Worm (Caenorhabditis elegans) whole organism, L1 larva: ENCODE measurements around the gene vab-8.
A peak's percentile ranks its signal among the peaks of the same experiment; 100 is the strongest.

Source experiments
- C04F5.9 ChIP-seq: sonication (generic microtip); optimal IDR thresholded peaks from 2 replicates; lab custom pipeline; 2016; ENCODE audit warnings: missing genetic modification characterization, missing compliant biosample characterization
- C34B4.2 ChIP-seq: sonication (generic microtip); optimal IDR thresholded peaks from 2 replicates; lab custom pipeline; 2017; ENCODE audit warnings: mild to moderate bottlenecking, missing genetic modification characterization, missing compliant biosample characterization
- F16B12.6 ChIP-seq: fragments of 150-350 bp; optimal IDR thresholded peaks from 2 replicates; lab custom pipeline; 2014; ENCODE audit warnings: missing biosample characterization, missing genetic modification characterization
- aly-2 ChIP-seq: fragments of 150-350 bp; optimal IDR thresholded peaks from 2 replicates; lab custom pipeline; 2014; ENCODE audit warnings: missing biosample characterization, missing genetic modification characterization
- ceh-63 ChIP-seq: fragments of 200-800 bp; sonication (Bioruptor generic); optimal IDR thresholded peaks from 2 replicates; lab custom pipeline; 2018; ENCODE audit warnings: mild to moderate bottlenecking, missing genetic modification characterization, missing compliant biosample characterization
- ceh-90 ChIP-seq: sonication (generic microtip); optimal IDR thresholded peaks from 2 replicates; lab custom pipeline; 2016; ENCODE audit warnings: missing genetic modification characterization, missing compliant biosample characterization
- ces-1 ChIP-seq: fragments of 150-350 bp; optimal IDR thresholded peaks from 2 replicates; lab custom pipeline; 2014; ENCODE audit warnings: missing biosample characterization, missing genetic modification reagents, missing genetic modification characterization
- dsc-1 ChIP-seq: sonication (generic microtip); optimal IDR thresholded peaks from 2 replicates; lab custom pipeline; 2016; ENCODE audit warnings: mild to moderate bottlenecking, missing genetic modification characterization, missing compliant biosample characterization
- egl-13 ChIP-seq: sonication (generic microtip); optimal IDR thresholded peaks from 2 replicates; lab custom pipeline; 2016; ENCODE audit warnings: missing genotype, missing genetic modification reagents, missing genetic modification characterization, missing compliant biosample characterization
- elt-2 ChIP-seq: sonication (generic microtip); optimal IDR thresholded peaks from 2 replicates; lab custom pipeline; 2016; ENCODE audit warnings: missing genetic modification characterization, mild to moderate bottlenecking, inconsistent platforms, missing compliant biosample characterization, missing genetic modification reagents
- elt-3 ChIP-seq, 6 experiments: fragments of 150-350 bp in 1 of 6; sonication (generic microtip); optimal IDR thresholded peaks; 2 replicates each; lab custom pipeline; 2017 to 2018; ENCODE audit warnings: missing biosample characterization in 6 of 6, missing genetic modification characterization in 6 of 6, inconsistent platforms in 1 of 6
- ets-5 ChIP-seq: fragments of 200-800 bp; sonication (Bioruptor generic); IDR thresholded peaks from 2 replicates; pipeline ENCODE4 v1.3.6; 2022; ENCODE audit warnings: missing genetic modification characterization, missing compliant biosample characterization
- fkh-8 ChIP-seq: sonication (generic microtip); optimal IDR thresholded peaks from 2 replicates; lab custom pipeline; 2016; ENCODE audit warnings: mild to moderate bottlenecking, missing genetic modification characterization, missing compliant biosample characterization
- fos-1 ChIP-seq: fragments of 150-350 bp; optimal IDR thresholded peaks from 2 replicates; lab custom pipeline; 2014; ENCODE audit warnings: missing biosample characterization, missing genetic modification characterization
- hlh-17 ChIP-seq: fragments of 200-800 bp; sonication (Bioruptor generic); optimal IDR thresholded peaks from 2 replicates; lab custom pipeline; 2018; ENCODE audit warnings: missing genetic modification characterization, mild to moderate bottlenecking, missing compliant biosample characterization, moderate library complexity, borderline replicate concordance
- hlh-4 ChIP-seq: sonication (generic microtip); optimal IDR thresholded peaks from 2 replicates; lab custom pipeline; 2016; ENCODE audit warnings: mild to moderate bottlenecking, missing genetic modification characterization, missing compliant biosample characterization
- hpl-2 ChIP-seq: fragments of 150-350 bp; optimal IDR thresholded peaks from 2 replicates; lab custom pipeline; 2014; ENCODE audit warnings: missing biosample characterization, missing genetic modification reagents, missing genetic modification characterization
- isw-1 ChIP-seq: fragments of 200-800 bp; sonication (Bioruptor generic); IDR thresholded peaks from 2 replicates; pipeline ENCODE4 v1.3.6; 2022; ENCODE audit warnings: missing genetic modification characterization, missing compliant biosample characterization
- jun-1 ChIP-seq: fragments of 150-350 bp; optimal IDR thresholded peaks from 2 replicates; lab custom pipeline; 2014; ENCODE audit warnings: missing biosample characterization, missing genetic modification reagents, missing genetic modification characterization
- lin-14 ChIP-seq: fragments of 200-800 bp; sonication (Bioruptor generic); optimal IDR thresholded peaks from 2 replicates; lab custom pipeline; 2018; ENCODE audit warnings: mild to moderate bottlenecking, missing genetic modification characterization, moderate library complexity, missing compliant biosample characterization
- lin-15B ChIP-seq: fragments of 150-350 bp; sonication (generic microtip); optimal IDR thresholded peaks from 3 replicates; lab custom pipeline; 2014; ENCODE audit warnings: missing biosample characterization, missing genetic modification characterization
- lin-35 ChIP-seq, 2 experiments: fragments of 150-350 bp; optimal IDR thresholded peaks; 2 replicates each; lab custom pipeline; 2014; ENCODE audit warnings: missing biosample characterization in 2 of 2, missing genetic modification characterization in 2 of 2, missing genetic modification reagents in 2 of 2
- lin-39 ChIP-seq: fragments of 150-350 bp; optimal IDR thresholded peaks from 2 replicates; lab custom pipeline; 2014; ENCODE audit warnings: missing biosample characterization, missing genetic modification reagents, missing genetic modification characterization
- lir-3 ChIP-seq: sonication (generic microtip); optimal IDR thresholded peaks from 2 replicates; lab custom pipeline; 2016; ENCODE audit warnings: mild to moderate bottlenecking, missing genetic modification characterization, moderate library complexity, missing compliant biosample characterization; ENCODE audit not compliant: poor library complexity
- lsy-2 ChIP-seq, 2 experiments: fragments of 150-350 bp; optimal IDR thresholded peaks; 2 replicates each; lab custom pipeline; 2014; ENCODE audit warnings: missing biosample characterization in 2 of 2, missing genetic modification characterization in 2 of 2
- mab-9 ChIP-seq: fragments of 200-800 bp; sonication (Bioruptor generic); IDR thresholded peaks from 2 replicates; pipeline ENCODE4 v1.3.6; 2022; ENCODE audit warnings: missing genetic modification reagents, missing genetic modification characterization, missing compliant biosample characterization
- mef-2 ChIP-seq: fragments of 150-350 bp; optimal IDR thresholded peaks from 2 replicates; lab custom pipeline; 2014; ENCODE audit warnings: missing biosample characterization, missing genetic modification characterization
- nhr-11 ChIP-seq: fragments of 150-350 bp; optimal IDR thresholded peaks from 2 replicates; lab custom pipeline; 2014; ENCODE audit warnings: missing biosample characterization, missing genetic modification characterization
- nhr-19 ChIP-seq: fragments of 200-800 bp; sonication (Bioruptor generic); conservative IDR thresholded peaks from 2 replicates; pipeline ENCODE4 v1.3.6; 2022; ENCODE audit warnings: missing genetic modification characterization, missing compliant biosample characterization
- nhr-237 ChIP-seq: fragments of 150-350 bp; optimal IDR thresholded peaks from 2 replicates; lab custom pipeline; 2014; ENCODE audit warnings: missing biosample characterization, missing genetic modification characterization
- nhr-28 ChIP-seq: fragments of 150-350 bp; optimal IDR thresholded peaks from 2 replicates; lab custom pipeline; 2014; ENCODE audit warnings: missing biosample characterization, missing genetic modification characterization
- nhr-47 ChIP-seq: sonication (generic microtip); optimal IDR thresholded peaks from 2 replicates; lab custom pipeline; 2016; ENCODE audit warnings: mild to moderate bottlenecking, missing genetic modification characterization, moderate library complexity, missing compliant biosample characterization
- nhr-71 ChIP-seq: sonication (generic microtip); optimal IDR thresholded peaks from 2 replicates; lab custom pipeline; 2016; ENCODE audit warnings: mild to moderate bottlenecking, missing genetic modification characterization, moderate library complexity, missing compliant biosample characterization
- nhr-85 ChIP-seq: sonication (generic microtip); peaks from one replicate; lab custom pipeline; 2016; ENCODE audit warnings: missing genetic modification characterization, inconsistent platforms, missing compliant biosample characterization
- nhr-90 ChIP-seq: sonication (generic microtip); optimal IDR thresholded peaks from 2 replicates; lab custom pipeline; 2016; ENCODE audit warnings: mild to moderate bottlenecking, missing genetic modification characterization, missing compliant biosample characterization; ENCODE audit not compliant: poor library complexity
- rnt-1 ChIP-seq: sonication (generic microtip); optimal IDR thresholded peaks from 2 replicates; lab custom pipeline; 2016; ENCODE audit warnings: mild to moderate bottlenecking, missing genetic modification characterization, moderate library complexity, missing compliant biosample characterization
- skn-1 ChIP-seq: fragments of 150-350 bp; optimal IDR thresholded peaks from 2 replicates; lab custom pipeline; 2014; ENCODE audit warnings: missing biosample characterization, missing genetic modification characterization
- snpc-4 ChIP-seq: fragments of 150-350 bp; optimal IDR thresholded peaks from 2 replicates; lab custom pipeline; 2014; ENCODE audit warnings: missing biosample characterization, missing genetic modification characterization
- sptf-1 ChIP-seq: fragments of 150-350 bp; optimal IDR thresholded peaks from 2 replicates; lab custom pipeline; 2014; ENCODE audit warnings: missing biosample characterization, missing genetic modification characterization
- sup-37 ChIP-seq: fragments of 200-800 bp; sonication (Bioruptor generic); optimal IDR thresholded peaks from 2 replicates; lab custom pipeline; 2018; ENCODE audit warnings: mild to moderate bottlenecking, missing genetic modification characterization, missing compliant biosample characterization
- swsn-7 ChIP-seq: sonication (generic microtip); optimal IDR thresholded peaks from 2 replicates; lab custom pipeline; 2016; ENCODE audit warnings: missing genetic modification characterization, missing compliant biosample characterization
- tbx-2 ChIP-seq: sonication (generic microtip); optimal IDR thresholded peaks from 2 replicates; lab custom pipeline; 2016; ENCODE audit warnings: missing genetic modification characterization, missing compliant biosample characterization
- tlp-1 ChIP-seq: fragments of 150-350 bp; optimal IDR thresholded peaks from 2 replicates; lab custom pipeline; 2014; ENCODE audit warnings: missing biosample characterization, missing genetic modification characterization
- unc-62 ChIP-seq: fragments of 150-350 bp; optimal IDR thresholded peaks from 2 replicates; lab custom pipeline; 2014; ENCODE audit warnings: missing biosample characterization, missing genetic modification reagents, missing genetic modification characterization
- zag-1 ChIP-seq: fragments of 150-350 bp; optimal IDR thresholded peaks from 2 replicates; lab custom pipeline; 2014; ENCODE audit warnings: missing biosample characterization, missing genetic modification characterization
- zip-4 ChIP-seq: fragments of 200-800 bp; sonication (Bioruptor generic); optimal IDR thresholded peaks from 2 replicates; lab custom pipeline; 2018; ENCODE audit warnings: mild to moderate bottlenecking, missing genetic modification characterization, moderate library complexity, missing compliant biosample characterization
- ztf-11 ChIP-seq, 2 experiments: sonication (generic microtip); optimal IDR thresholded peaks; 2 replicates each; lab custom pipeline; 2016 to 2017; ENCODE audit warnings: missing genetic modification characterization in 2 of 2, missing biosample characterization in 1 of 2, missing compliant biosample characterization in 1 of 2
- ztf-4 ChIP-seq: fragments of 150-350 bp; optimal IDR thresholded peaks from 2 replicates; lab custom pipeline; 2014; ENCODE audit warnings: missing biosample characterization, missing genetic modification characterization

Gene vab-8

DNA sequence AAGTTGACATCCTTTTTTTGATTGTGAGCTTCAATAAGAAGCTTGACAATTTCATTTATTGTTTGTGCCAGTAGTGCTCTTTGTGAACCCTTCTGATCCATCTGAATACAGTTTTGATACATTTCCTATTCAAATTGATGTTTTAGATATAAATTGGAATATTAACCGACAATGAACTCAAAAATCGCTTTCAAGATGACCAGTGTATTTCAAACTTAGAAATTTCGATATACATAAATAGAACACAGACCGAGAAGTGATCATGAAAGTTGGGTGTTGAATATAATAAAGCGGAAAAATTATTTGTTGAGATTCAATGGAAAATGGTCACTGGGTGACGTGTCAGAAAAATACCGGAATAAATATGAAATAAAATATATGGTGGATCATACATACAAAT is 31.8 kb upstream of the vab-8 start, which contains the start of gene elpc-3:
elpc-3 (minus strand) TSS at position 101 of the 400 bp plus-strand sequence.
- no peak for TF ChIP-seq isw-1 (GFP tag; lab: Robert Waterston, UW)
- no peak for TF ChIP-seq fkh-8
- TF ChIP-seq dsc-1, result no peak
- TF ChIP-seq snpc-4, result no peak
- no peak for TF ChIP-seq nhr-71 (tag; lab: Kevin White, UChicago)
- TF ChIP-seq rnt-1 (tag; lab: Kevin White, UChicago), result no peak
- no peak for TF ChIP-seq zip-4 (GFP tag; lab: Kevin White, UChicago)
- no peak for TF ChIP-seq lin-39 (tag; lab: Kevin White, UChicago)
- TF ChIP-seq hpl-2, result no peak
- TF ChIP-seq ceh-63 (GFP tag; lab: Kevin White, UChicago), result no peak
- TF ChIP-seq ceh-90 (tag; lab: Kevin White, UChicago), result no peak
- TF ChIP-seq lir-3 (tag; lab: Kevin White, UChicago), result no peak
- TF ChIP-seq lsy-2 (tag; optimal IDR thresholded peaks at IDR 0.05; lab: Kevin White, UChicago), result no peak
- TF ChIP-seq unc-62 (GFP tag; lab: Kevin White, UChicago), result no peak
- no peak for TF ChIP-seq F16B12.6 (tag; lab: Kevin White, UChicago)
- TF ChIP-seq nhr-19 (GFP tag; lab: Robert Waterston, UW), result no peak

DNA sequence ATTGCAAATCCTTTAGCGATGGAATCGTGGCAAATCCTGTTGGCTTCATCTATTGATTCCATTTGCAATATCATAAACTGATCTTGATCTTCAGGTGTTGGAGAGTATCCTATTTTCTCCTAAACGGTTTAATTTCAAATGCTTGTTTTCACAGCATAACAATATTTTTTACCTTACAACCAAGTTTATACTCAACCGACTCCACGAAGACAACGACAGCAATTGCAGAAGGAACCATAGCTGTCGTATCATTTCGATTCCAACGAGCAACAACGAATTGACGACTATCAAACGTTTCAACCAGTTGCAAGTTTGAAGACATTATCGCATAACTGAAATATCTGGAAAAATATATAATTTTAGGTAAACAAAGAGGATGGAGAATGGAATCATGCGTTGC is 29.3 kb upstream of the vab-8 start, which contains the start of gene usip-1:
usip-1 (minus strand) TSS at position 341 of the 400 bp plus-strand sequence.
- TF ChIP-seq nhr-85 (tag; lab: Kevin White, UChicago) (peak; percentile 5), nhr-11 (no peak), jun-1 (tag; lab: Kevin White, UChicago) (no peak)
- TF ChIP-seq, all 84 proteins: peak for 1

DNA sequence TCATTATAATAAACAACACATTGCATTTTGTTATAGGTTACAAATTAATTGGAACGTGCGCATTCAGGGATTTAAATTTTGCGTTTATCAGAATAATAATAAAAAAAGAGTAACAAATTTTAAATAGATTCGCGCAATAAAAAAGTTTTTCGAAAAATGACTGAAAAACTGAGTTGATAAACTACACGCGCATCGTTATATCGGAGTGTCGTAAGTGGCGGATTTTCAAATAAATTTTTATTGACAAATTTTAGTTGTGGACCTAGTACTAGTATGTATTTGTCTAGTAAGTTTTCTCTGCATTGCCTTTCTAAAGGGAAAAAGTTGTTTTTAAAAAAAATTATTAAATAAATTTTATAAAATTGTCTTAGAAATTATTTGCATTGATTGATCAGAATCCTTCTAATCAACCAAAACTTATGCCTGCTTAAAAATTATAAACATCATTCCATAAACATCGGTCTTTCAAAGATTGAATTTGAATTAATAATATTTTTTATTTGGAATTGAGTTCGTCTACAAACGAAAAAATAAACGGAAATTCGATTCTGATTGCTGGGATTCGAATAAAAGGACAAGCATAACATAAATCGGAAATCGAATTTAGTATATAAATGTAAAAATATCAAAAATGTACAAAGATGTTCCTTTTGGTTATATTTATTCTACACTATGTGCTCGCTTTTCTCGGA is 28.7 kb upstream of the vab-8 start, which contains the start of gene srd-4:
srd-4 (plus strand) TSS at position 642 of the 692 bp plus-strand sequence.
- TF ChIP-seq nhr-90 (tag; lab: Kevin White, UChicago), result peak; percentile 54
- TF ChIP-seq mef-2, result no peak
- TF ChIP-seq mab-9 (GFP tag; lab: Robert Waterston, UW), result no peak
- TF ChIP-seq zag-1 (tag; lab: Kevin White, UChicago), result no peak
- TF ChIP-seq tlp-1 (tag; lab: Kevin White, UChicago), result no peak
- TF ChIP-seq ztf-4, result no peak
- TF ChIP-seq hpl-2, result no peak
- no peak for TF ChIP-seq hlh-17
- TF ChIP-seq nhr-47 (tag; lab: Kevin White, UChicago), result peak; percentile 53
- TF ChIP-seq ets-5 (GFP tag; lab: Robert Waterston, UW), result no peak
- peak; percentile 39 for TF ChIP-seq tbx-2
- peak; percentile 10 for TF ChIP-seq ceh-90 (tag; lab: Kevin White, UChicago)
- no peak for TF ChIP-seq sptf-1 (tag; lab: Kevin White, UChicago)
- TF ChIP-seq sup-37 (GFP tag; lab: Kevin White, UChicago), result no peak
- no peak for TF ChIP-seq C34B4.2 (tag; lab: Kevin White, UChicago)
- TF ChIP-seq swsn-7 (tag; lab: Kevin White, UChicago), result peak; percentile 25
- TF ChIP-seq nhr-237, result no peak
- TF ChIP-seq fos-1 (tag; lab: Kevin White, UChicago), result no peak
- peak; percentile 27 for TF ChIP-seq rnt-1 (tag; lab: Kevin White, UChicago)
- TF ChIP-seq dsc-1, result peak; percentile 29
- no peak for TF ChIP-seq egl-13 (tag; lab: Kevin White, UChicago)
- TF ChIP-seq hlh-4, result no peak
- no peak for TF ChIP-seq jun-1 (tag; lab: Kevin White, UChicago)
- TF ChIP-seq lin-15B (tag; lab: Kevin White, UChicago), result no peak
- no peak for TF ChIP-seq elt-3 (tag; optimal IDR thresholded peaks at IDR 0.05; lab: Kevin White, UChicago)
- no peak for TF ChIP-seq C04F5.9 (tag; lab: Kevin White, UChicago)
- no peak for TF ChIP-seq elt-2
- TF ChIP-seq lin-35 (GFP tag; optimal IDR thresholded peaks at IDR 0.05; lab: Kevin White, UChicago), result peak; percentile 91 to 96
- TF ChIP-seq lin-14, result no peak
- peak; percentile 59 to 79 for TF ChIP-seq lsy-2 (tag; optimal IDR thresholded peaks at IDR 0.05; lab: Kevin White, UChicago)
- no peak for TF ChIP-seq ztf-11 (tag; optimal IDR thresholded peaks at IDR 0.05; lab: Kevin White, UChicago)
- TF ChIP-seq skn-1 (tag; lab: Kevin White, UChicago), result peak; percentile 53
- TF ChIP-seq aly-2 (tag; lab: Kevin White, UChicago), result no peak
- no peak for TF ChIP-seq nhr-28 (tag; lab: Kevin White, UChicago)
- no peak for TF ChIP-seq ces-1 (GFP tag; lab: Kevin White, UChicago)
